Fruit fly (Drosophila melanogaster) whole organism, wandering third instar larva: Measurements from ENCODE around the gene CG32022.

Source experiments
- Abd-B ChIP-seq: fragments of >200 bp; optimal IDR thresholded peaks from 2 replicates; lab custom pipeline; 2017; ENCODE audit warnings: missing biosample characterization, missing genetic modification characterization
- CG32264 ChIP-seq: fragments of 200-800 bp; sonication (Bioruptor generic); optimal IDR thresholded peaks from 2 replicates; lab custom pipeline; 2016; ENCODE audit warnings: missing biosample characterization, missing genetic modification characterization
- CG9705 ChIP-seq: fragments of 200-800 bp; sonication (Bioruptor generic); optimal IDR thresholded peaks from 2 replicates; lab custom pipeline; 2018; ENCODE audit warnings: missing biosample characterization, mild to moderate bottlenecking, missing genetic modification characterization
- CrebA ChIP-seq: fragments of 200-800 bp; sonication (Bioruptor generic); optimal IDR thresholded peaks from 2 replicates; lab custom pipeline; 2016; ENCODE audit warnings: missing biosample characterization, mild to moderate bottlenecking, missing genetic modification characterization, borderline replicate concordance
- Dfd ChIP-seq: fragments of >200 bp; optimal IDR thresholded peaks from 2 replicates; lab custom pipeline; 2017; ENCODE audit warnings: missing biosample characterization, missing genetic modification characterization
- Dif ChIP-seq: fragments of 200-275, 200-300 bp; sonication (Bioruptor generic); optimal IDR thresholded peaks from 2 replicates; lab custom pipeline; 2018; ENCODE audit warnings: missing biosample characterization, missing genetic modification characterization; ENCODE audit not compliant: partially characterized antibody
- GATAd ChIP-seq: sonication (Bioruptor generic); optimal IDR thresholded peaks from 2 replicates; lab custom pipeline; 2016; ENCODE audit warnings: missing biosample characterization, missing genetic modification characterization
- HLH106 ChIP-seq: fragments of 200-800 bp; optimal IDR thresholded peaks from 3 replicates; lab custom pipeline; 2019; ENCODE audit warnings: missing biosample characterization, mild to moderate bottlenecking, missing genetic modification characterization, moderate library complexity
- Hnf4 ChIP-seq: fragments of 200-800 bp; sonication (Bioruptor generic); optimal IDR thresholded peaks from 2 replicates; lab custom pipeline; 2016; ENCODE audit warnings: missing biosample characterization, mild to moderate bottlenecking, missing genetic modification characterization
- Hr78 ChIP-seq: fragments of >200 bp; optimal IDR thresholded peaks from 2 replicates; lab custom pipeline; 2017; ENCODE audit warnings: missing biosample characterization, missing genetic modification characterization
- Hr83 ChIP-seq: fragments of 200-300 bp; sonication (Bioruptor generic); optimal IDR thresholded peaks from 2 replicates; lab custom pipeline; 2016; ENCODE audit warnings: missing biosample characterization, mild to moderate bottlenecking, missing genetic modification characterization, moderate library complexity; ENCODE audit not compliant: poor library complexity, severe bottlenecking
- Jra ChIP-seq: sonication (Bioruptor generic); optimal IDR thresholded peaks from 2 replicates; lab custom pipeline; 2016; ENCODE audit warnings: missing biosample characterization, missing genetic modification characterization
- Mio ChIP-seq: sonication (Bioruptor generic); optimal IDR thresholded peaks from 2 replicates; lab custom pipeline; 2016; ENCODE audit warnings: missing biosample characterization, missing genetic modification characterization
- Myc ChIP-seq: fragments of >200 bp; optimal IDR thresholded peaks from 2 replicates; lab custom pipeline; 2017
- N ChIP-seq: fragments of >200 bp; optimal IDR thresholded peaks from 2 replicates; lab custom pipeline; 2018; ENCODE audit warnings: missing biosample characterization, missing external identifiers, missing genetic modification characterization
- OdsH ChIP-seq: fragments of 200-800 bp; sonication (Bioruptor generic); optimal IDR thresholded peaks from 2 replicates; lab custom pipeline; 2016; ENCODE audit warnings: missing biosample characterization, mild to moderate bottlenecking, missing genetic modification characterization
- Rel ChIP-seq, 2 experiments: fragments of 200-800 bp; sonication (Bioruptor generic) in 1 of 2; optimal IDR thresholded peaks; 2 replicates in 1 of 2; 3 replicates in 1 of 2; lab custom pipeline; 2016 to 2019; ENCODE audit warnings: mild to moderate bottlenecking in 2 of 2, missing biosample characterization in 2 of 2, missing genetic modification characterization in 2 of 2, moderate library complexity in 1 of 2
- Sp1 ChIP-seq: fragments of 200-800 bp; sonication (Bioruptor generic); optimal IDR thresholded peaks from 3 replicates; lab custom pipeline; 2019; ENCODE audit warnings: missing biosample characterization, mild to moderate bottlenecking, missing genetic modification characterization, moderate library complexity
- Vsx2 ChIP-seq: fragments of 200-300, 225-300 bp; sonication (Bioruptor generic); optimal IDR thresholded peaks from 2 replicates; lab custom pipeline; 2018; ENCODE audit warnings: missing biosample characterization, missing genetic modification characterization; ENCODE audit not compliant: partially characterized antibody
- br ChIP-seq: fragments of 200-800 bp; sonication (Bioruptor generic); optimal IDR thresholded peaks from 2 replicates; lab custom pipeline; 2016; ENCODE audit warnings: missing biosample characterization, missing genetic modification characterization
- brk ChIP-seq: fragments of 200-800 bp; sonication (Bioruptor generic); optimal IDR thresholded peaks from 2 replicates; lab custom pipeline; 2016; ENCODE audit warnings: missing biosample characterization, mild to moderate bottlenecking, missing genetic modification characterization
- dl ChIP-seq, 2 experiments: fragments of 175-275, 200-275 bp in 1 of 2; fragments of 200-275 bp in 1 of 2; sonication (Bioruptor generic); optimal IDR thresholded peaks; lab custom pipeline; 2018; ENCODE audit warnings: mild to moderate bottlenecking in 2 of 2, missing biosample characterization in 2 of 2, missing genetic modification characterization in 2 of 2, moderate library complexity in 2 of 2; ENCODE audit not compliant: partially characterized antibody in 2 of 2, insufficient read depth in 1 of 2
- dmrt93B ChIP-seq: fragments of 200-800 bp; sonication (Bioruptor generic); optimal IDR thresholded peaks from 2 replicates; lab custom pipeline; 2018; ENCODE audit warnings: missing biosample characterization, mild to moderate bottlenecking, missing genetic modification characterization
- dsf ChIP-seq: sonication (Bioruptor generic); optimal IDR thresholded peaks from 2 replicates; lab custom pipeline; 2016; ENCODE audit warnings: missing biosample characterization, missing genetic modification characterization, borderline replicate concordance
- ey ChIP-seq: fragments of 200-800 bp; sonication (Bioruptor generic); optimal IDR thresholded peaks from 2 replicates; lab custom pipeline; 2016; ENCODE audit warnings: missing biosample characterization, missing genetic modification characterization
- foxo ChIP-seq, 2 experiments: fragments of 200-800 bp; sonication (Bioruptor generic); optimal IDR thresholded peaks; 2 replicates in 1 of 2; 3 replicates in 1 of 2; lab custom pipeline; 2016 to 2017; ENCODE audit warnings: missing biosample characterization in 2 of 2, missing genetic modification characterization in 2 of 2
- fru ChIP-seq: fragments of 200-800 bp; sonication (Bioruptor generic); optimal IDR thresholded peaks from 3 replicates; lab custom pipeline; 2016; ENCODE audit warnings: missing biosample characterization, mild to moderate bottlenecking, missing genetic modification characterization
- h ChIP-seq: fragments of 200-800 bp; sonication (Bioruptor generic); optimal IDR thresholded peaks from 3 replicates; lab custom pipeline; 2016; ENCODE audit warnings: missing biosample characterization, mild to moderate bottlenecking, missing genetic modification characterization
- jim ChIP-seq: fragments of 175-275, 200-325 bp; sonication (Bioruptor generic); optimal IDR thresholded peaks from 2 replicates; lab custom pipeline; 2016; ENCODE audit warnings: missing biosample characterization, mild to moderate bottlenecking, missing genetic modification characterization
- lola ChIP-seq: fragments of >200 bp; optimal IDR thresholded peaks from 2 replicates; lab custom pipeline; 2017; ENCODE audit warnings: missing biosample characterization, missing genetic modification characterization
- pan ChIP-seq: fragments of >200 bp; optimal IDR thresholded peaks from 2 replicates; lab custom pipeline; 2017
- psq ChIP-seq: fragments of 200-800 bp; sonication (Bioruptor generic); optimal IDR thresholded peaks from 3 replicates; lab custom pipeline; 2017; ENCODE audit warnings: missing biosample characterization, mild to moderate bottlenecking, missing genetic modification characterization, moderate library complexity
- rgr ChIP-seq: fragments of 200-800 bp; sonication (Bioruptor generic); optimal IDR thresholded peaks from 3 replicates; lab custom pipeline; 2016; ENCODE audit warnings: missing biosample characterization, mild to moderate bottlenecking, missing genetic modification characterization
- sage ChIP-seq: fragments of 200-800 bp; sonication (Bioruptor generic); optimal IDR thresholded peaks from 2 replicates; lab custom pipeline; 2016; ENCODE audit warnings: missing biosample characterization, mild to moderate bottlenecking, missing genetic modification characterization
- sv ChIP-seq: fragments of 200-800 bp; sonication (Bioruptor generic); optimal IDR thresholded peaks from 3 replicates; lab custom pipeline; 2016; ENCODE audit warnings: missing biosample characterization, missing genetic modification characterization
- tai ChIP-seq: sonication (Bioruptor generic); optimal IDR thresholded peaks from 2 replicates; lab custom pipeline; 2016; ENCODE audit warnings: missing biosample characterization, missing genetic modification characterization
- usp ChIP-seq: fragments of >200 bp; optimal IDR thresholded peaks from 2 replicates; lab custom pipeline; 2017; ENCODE audit warnings: missing biosample characterization, missing genetic modification characterization
- woc ChIP-seq: sonication (Bioruptor generic); optimal IDR thresholded peaks from 2 replicates; lab custom pipeline; 2016; ENCODE audit warnings: missing biosample characterization, mild to moderate bottlenecking, missing genetic modification characterization

CG32022 gene

dm6 chr3L:8700643-8701208 lies 20.3 kb downstream of the CG32022 start:
- TF ChIP-seq foxo (GFP tag; optimal IDR thresholded peaks at IDR 0.05; lab: Kevin White, UChicago) (peak in 1 of 2 experiments; percentile 58), psq (GFP tag; lab: Kevin White, UChicago) (peak; percentile 51), CG9705 (no peak), br (GFP tag; lab: Kevin White, UChicago) (peak; percentile 62), sv (GFP tag; lab: Kevin White, UChicago) (peak; percentile 70), jim (no peak), h (GFP tag; lab: Kevin White, UChicago) (peak; percentile 34), fru (GFP tag; lab: Kevin White, UChicago) (peak; percentile 81), OdsH (GFP tag; lab: Kevin White, UChicago) (peak; percentile 73), Vsx2 (GFP tag; lab: Kevin White, UChicago) (no peak), ey (GFP tag; lab: Kevin White, UChicago) (peak; percentile 80), rgr (peak; percentile 78), Sp1 (GFP tag; lab: Kevin White, UChicago) (peak; percentile 29), Jra (GFP tag; lab: Kevin White, UChicago) (no peak), HLH106 (tag; lab: Kevin White, UChicago) (peak; percentile 34)
- TF ChIP-seq, all 38 proteins: peak for 11

- TF ChIP-seq Rel (GFP tag; optimal IDR thresholded peaks at IDR 0.05; lab: Kevin White, UChicago) (no peak), Rel (tag; optimal IDR thresholded peaks at IDR 0.05; lab: Kevin White, UChicago) (peak; percentile 78), h (GFP tag; lab: Kevin White, UChicago) (peak; percentile 80), foxo (GFP tag; optimal IDR thresholded peaks at IDR 0.05; lab: Kevin White, UChicago) (no peak), Hr83 (GFP tag; lab: Kevin White, UChicago) (peak; percentile 66)
- TF ChIP-seq, all 38 proteins: peak for 3
These were observed 20.9 kb downstream of the CG32022 start for dm6 chr3L:8700054-8700642.

DNA sequence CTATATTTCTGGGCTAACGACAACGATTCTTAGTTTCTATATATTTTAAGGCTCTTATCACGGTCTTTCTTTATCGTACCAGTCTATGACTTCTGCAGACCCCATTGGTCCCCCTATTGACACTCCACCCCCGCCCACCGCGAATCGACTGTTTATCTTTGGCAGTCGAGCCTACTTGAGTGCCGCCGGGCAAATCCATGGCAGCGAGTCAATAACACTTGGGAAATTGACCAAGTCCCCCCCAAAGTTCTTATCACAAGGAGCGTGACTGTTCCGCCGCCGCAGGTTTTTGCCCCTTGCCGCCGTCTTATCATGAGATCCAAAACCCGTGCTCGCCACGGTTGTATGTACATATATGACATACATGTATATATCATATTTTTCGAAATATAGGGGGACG lies 21.5 kb downstream of the CG32022 start:
- TF ChIP-seq dsf (GFP tag; lab: Kevin White, UChicago) (no peak), OdsH (GFP tag; lab: Kevin White, UChicago) (no peak), Vsx2 (GFP tag; lab: Kevin White, UChicago) (no peak), Hr78 (GFP tag; lab: Kevin White, UChicago) (no peak), N (GFP tag; lab: Kevin White, UChicago) (no peak), psq (GFP tag; lab: Kevin White, UChicago) (no peak), Hr83 (GFP tag; lab: Kevin White, UChicago) (peak; percentile 75), sv (GFP tag; lab: Kevin White, UChicago) (no peak), ey (GFP tag; lab: Kevin White, UChicago) (no peak), br (GFP tag; lab: Kevin White, UChicago) (peak; percentile 35), tai (GFP tag; lab: Kevin White, UChicago) (peak; percentile 64), dl (GFP tag; optimal IDR thresholded peaks at IDR 0.05; lab: Kevin White, UChicago; ENCODE audit: insufficient read depth in 1 of 2, partially characterized antibody in 2 of 2) (no peak), Hnf4 (GFP tag; lab: Kevin White, UChicago) (no peak), CG9705 (no peak), GATAd (GFP tag; lab: Kevin White, UChicago) (no peak), Jra (GFP tag; lab: Kevin White, UChicago) (peak; percentile 27), jim (no peak), CrebA (GFP tag; lab: Kevin White, UChicago) (peak; percentile 14), Myc (no peak), sage (GFP tag; lab: Kevin White, UChicago) (no peak), woc (no peak), usp (GFP tag; lab: Kevin White, UChicago) (no peak), Sp1 (GFP tag; lab: Kevin White, UChicago) (no peak), lola (GFP tag; lab: Kevin White, UChicago) (no peak), fru (GFP tag; lab: Kevin White, UChicago) (no peak), Dif (no peak), pan (lab: Kevin White, UChicago) (no peak), CG32264 (GFP tag; lab: Kevin White, UChicago) (no peak), foxo (GFP tag; optimal IDR thresholded peaks at IDR 0.05; lab: Kevin White, UChicago) (peak in 1 of 2 experiments; percentile 24), HLH106 (tag; lab: Kevin White, UChicago) (peak; percentile 26), Mio (no peak), brk (GFP tag; lab: Kevin White, UChicago) (no peak), Rel (GFP tag; optimal IDR thresholded peaks at IDR 0.05; lab: Kevin White, UChicago) (no peak), Rel (tag; optimal IDR thresholded peaks at IDR 0.05; lab: Kevin White, UChicago) (peak; percentile 83), Dfd (GFP tag; lab: Kevin White, UChicago) (no peak), h (GFP tag; lab: Kevin White, UChicago) (peak; percentile 94), dmrt93B (no peak), rgr (no peak), Abd-B (GFP tag; lab: Kevin White, UChicago) (no peak)
